Fruit fly (Drosophila melanogaster) whole organism, larva: ENCODE data around the gene Uck.

Experiments used
- noc ChIP-seq: fragments of 200-800 bp; sonication (Bioruptor generic); optimal IDR thresholded peaks from 3 replicates; lab custom pipeline; 2019; ENCODE audit warnings: missing biosample characterization, mild to moderate bottlenecking, missing genetic modification characterization, moderate library complexity

Gene Uck

dm6 chr3R:24294299-24294698 is 4.3 kb downstream of the Uck start, which contains the start of gene CG5715:
TSS of gene CG5715 (minus strand) at chr3R:24294399.
- TF ChIP-seq noc (tag; lab: Kevin White, UChicago), result no peak

- TF ChIP-seq noc (tag; lab: Kevin White, UChicago), result no peak
Measured at dm6 chr3R:24294784-24295555, 5.0 kb downstream of the Uck start, which contains the start of gene crb. TSS of gene crb (plus strand) at chr3R:24295078.

- TF ChIP-seq noc (tag; lab: Kevin White, UChicago), result peak; percentile 84
Measured at dm6 chr3R:24295556-24296465, 5.8 kb downstream of the Uck start.

- TF ChIP-seq noc (tag; lab: Kevin White, UChicago), result no peak
Measured at dm6 chr3R:24296913-24297312, 6.9 kb downstream of the Uck start.

dm6 chr3R:24297444-24298146 is 7.6 kb downstream of the Uck start:
- no peak for TF ChIP-seq noc (tag; lab: Kevin White, UChicago)

- no peak for TF ChIP-seq noc (tag; lab: Kevin White, UChicago)
Measured at dm6 chr3R:24298534-24298936, 8.6 kb downstream of the Uck start.

dm6 chr3R:24299148-24299547 is 9.2 kb downstream of the Uck start:
- no peak for TF ChIP-seq noc (tag; lab: Kevin White, UChicago)

dm6 chr3R:24301520-24301919 is 11.5 kb downstream of the Uck start:
- no peak for TF ChIP-seq noc (tag; lab: Kevin White, UChicago)

- TF ChIP-seq noc (tag; lab: Kevin White, UChicago), result peak; percentile 30
Measured at dm6 chr3R:24303060-24303459, 13.1 kb downstream of the Uck start.

- no peak for TF ChIP-seq noc (tag; lab: Kevin White, UChicago)
Measured at dm6 chr3R:24318217-24319082, 28.5 kb downstream of the Uck start, which contains the start of the genes Nab2 and BRWD3. TSS of gene Nab2 (minus strand) at chr3R:24318419. TSS of gene BRWD3 (plus strand) at chr3R:24319000.

- no peak for TF ChIP-seq noc (tag; lab: Kevin White, UChicago)
Measured at dm6 chr3R:24319083-24319381, 29.1 kb downstream of the Uck start.

dm6 chr3R:24319632-24320341 is 29.8 kb downstream of the Uck start:
- TF ChIP-seq noc (tag; lab: Kevin White, UChicago), result no peak

- no peak for TF ChIP-seq noc (tag; lab: Kevin White, UChicago)
Measured at dm6 chr3R:24320342-24320711, 30.4 kb downstream of the Uck start.

dm6 chr3R:24333182-24333808 is 43.3 kb downstream of the Uck start, which contains the start of the genes Rrp5 and Dis3:
TSS of gene Rrp5 (minus strand) at chr3R:24333316.
TSS of gene Dis3 (plus strand) at chr3R:24333433.
- TF ChIP-seq noc (tag; lab: Kevin White, UChicago), result no peak
